Worm (Caenorhabditis elegans) whole organism, L1 larva: ENCODE results near the gene ZC204.13.

Source experiments
- ceh-82 ChIP-seq, 3 experiments: fragments of 150-350 bp in 1 of 3; sonication (generic microtip) in 2 of 3; optimal IDR thresholded peaks; 2 replicates each; lab custom pipeline; 2014 to 2017; ENCODE audit warnings: missing biosample characterization in 3 of 3, missing genetic modification characterization in 3 of 3
- elt-3 ChIP-seq, 6 experiments: fragments of 150-350 bp in 1 of 6; sonication (generic microtip); optimal IDR thresholded peaks; 2 replicates each; lab custom pipeline; 2017 to 2018; ENCODE audit warnings: missing biosample characterization in 6 of 6, missing genetic modification characterization in 6 of 6, inconsistent platforms in 1 of 6
- nhr-237 ChIP-seq: fragments of 150-350 bp; optimal IDR thresholded peaks from 2 replicates; lab custom pipeline; 2014; ENCODE audit warnings: missing biosample characterization, missing genetic modification characterization
- snpc-4 ChIP-seq: fragments of 150-350 bp; optimal IDR thresholded peaks from 2 replicates; lab custom pipeline; 2014; ENCODE audit warnings: missing biosample characterization, missing genetic modification characterization
- zag-1 ChIP-seq: fragments of 150-350 bp; optimal IDR thresholded peaks from 2 replicates; lab custom pipeline; 2014; ENCODE audit warnings: missing biosample characterization, missing genetic modification characterization

DNA sequence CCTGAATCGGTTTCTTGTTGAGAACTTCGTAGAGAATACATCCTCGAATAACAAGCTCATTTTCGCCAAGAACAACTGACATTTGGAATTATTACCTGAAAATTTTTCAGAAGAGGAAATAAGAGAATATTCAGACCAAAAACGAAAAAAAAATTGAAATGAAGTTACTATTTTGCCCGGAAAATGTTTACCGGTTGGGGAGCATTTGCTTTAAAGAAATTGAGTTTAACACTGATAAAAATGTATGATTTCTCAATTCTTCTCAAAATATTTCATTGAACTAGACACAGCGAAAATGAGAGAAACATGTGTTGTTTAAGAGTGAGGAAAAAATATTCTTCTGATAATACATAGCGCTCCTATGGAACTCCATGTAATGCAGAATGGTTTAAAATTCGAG is 44.4 kb downstream of the ZC204.13 start, which contains the start of gene fbxa-165:
- TF ChIP-seq snpc-4 (tag; lab: Kevin White, UChicago) (no peak), elt-3 (tag; optimal IDR thresholded peaks at IDR 0.05; lab: Kevin White, UChicago) (no peak), zag-1 (tag; lab: Kevin White, UChicago) (no peak), ceh-82 (tag; optimal IDR thresholded peaks at IDR 0.05; lab: Kevin White, UChicago) (no peak), nhr-237 (tag; lab: Kevin White, UChicago) (no peak)
